Fruit fly (Drosophila melanogaster) whole organism, wandering third instar larva: ENCODE measurements around the gene NitFhit.

Experiments
- CG9705 ChIP-seq: fragments of 200-800 bp; sonication (Bioruptor generic); optimal IDR thresholded peaks from 2 replicates; lab custom pipeline; 2018; ENCODE audit warnings: missing biosample characterization, mild to moderate bottlenecking, missing genetic modification characterization
- HLH106 ChIP-seq: fragments of 200-800 bp; optimal IDR thresholded peaks from 3 replicates; lab custom pipeline; 2019; ENCODE audit warnings: missing biosample characterization, mild to moderate bottlenecking, missing genetic modification characterization, moderate library complexity
- Hr83 ChIP-seq: fragments of 200-300 bp; sonication (Bioruptor generic); optimal IDR thresholded peaks from 2 replicates; lab custom pipeline; 2016; ENCODE audit warnings: missing biosample characterization, mild to moderate bottlenecking, missing genetic modification characterization, moderate library complexity; ENCODE audit not compliant: poor library complexity, severe bottlenecking
- Jra ChIP-seq: sonication (Bioruptor generic); optimal IDR thresholded peaks from 2 replicates; lab custom pipeline; 2016; ENCODE audit warnings: missing biosample characterization, missing genetic modification characterization
- Mio ChIP-seq: sonication (Bioruptor generic); optimal IDR thresholded peaks from 2 replicates; lab custom pipeline; 2016; ENCODE audit warnings: missing biosample characterization, missing genetic modification characterization
- dl ChIP-seq, 2 experiments: fragments of 175-275, 200-275 bp in 1 of 2; fragments of 200-275 bp in 1 of 2; sonication (Bioruptor generic); optimal IDR thresholded peaks; lab custom pipeline; 2018; ENCODE audit warnings: mild to moderate bottlenecking in 2 of 2, missing biosample characterization in 2 of 2, missing genetic modification characterization in 2 of 2, moderate library complexity in 2 of 2; ENCODE audit not compliant: partially characterized antibody in 2 of 2, insufficient read depth in 1 of 2
- fru ChIP-seq: fragments of 200-800 bp; sonication (Bioruptor generic); optimal IDR thresholded peaks from 3 replicates; lab custom pipeline; 2016; ENCODE audit warnings: missing biosample characterization, mild to moderate bottlenecking, missing genetic modification characterization
- h ChIP-seq: fragments of 200-800 bp; sonication (Bioruptor generic); optimal IDR thresholded peaks from 3 replicates; lab custom pipeline; 2016; ENCODE audit warnings: missing biosample characterization, mild to moderate bottlenecking, missing genetic modification characterization
- sv ChIP-seq: fragments of 200-800 bp; sonication (Bioruptor generic); optimal IDR thresholded peaks from 3 replicates; lab custom pipeline; 2016; ENCODE audit warnings: missing biosample characterization, missing genetic modification characterization
- tai ChIP-seq: sonication (Bioruptor generic); optimal IDR thresholded peaks from 2 replicates; lab custom pipeline; 2016; ENCODE audit warnings: missing biosample characterization, missing genetic modification characterization

- TF ChIP-seq HLH106 (tag; lab: Kevin White, UChicago) (no peak), dl (GFP tag; optimal IDR thresholded peaks at IDR 0.05; lab: Kevin White, UChicago; ENCODE audit: insufficient read depth in 1 of 2, partially characterized antibody in 2 of 2) (no peak), tai (GFP tag; lab: Kevin White, UChicago) (no peak), Jra (no peak), h (GFP tag; lab: Kevin White, UChicago) (no peak), sv (GFP tag; lab: Kevin White, UChicago) (no peak), Hr83 (GFP tag; lab: Kevin White, UChicago) (no peak), fru (no peak), CG9705 (GFP tag; lab: Kevin White, UChicago) (no peak), Mio (GFP tag; lab: Kevin White, UChicago) (no peak)
Measured at dm6 chr3L:216325-216724, 12.8 kb downstream of the NitFhit start, which contains the start of gene Kaz1-ORFB.
